Fruit fly (Drosophila melanogaster): Measurements from ENCODE around the gene Tsp26A.

Gene Tsp26A

DNA sequence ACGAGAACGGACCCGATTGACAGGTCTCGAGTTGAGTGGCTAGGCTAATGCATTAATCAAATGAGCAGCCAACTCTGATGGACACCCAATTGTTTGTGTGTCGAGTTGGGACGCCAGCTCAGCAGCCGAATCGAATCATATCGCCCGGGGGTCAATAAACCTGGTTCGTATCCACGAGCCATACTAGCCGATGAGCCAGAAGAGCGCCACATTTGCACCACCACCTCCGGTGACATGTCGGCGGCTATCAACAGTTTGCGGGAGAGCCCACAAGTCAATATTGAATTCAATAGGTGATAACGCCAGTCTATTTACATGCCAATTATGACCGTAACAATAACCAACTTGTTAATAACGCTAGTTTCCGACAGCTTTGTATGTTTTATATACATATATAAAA is 25.9 kb upstream of the Tsp26A start (continued):
- TF ChIP-seq CG10979 (tag; optimal IDR thresholded peaks at IDR 0.05) (no peak), inv (GFP tag; IDR thresholded peaks at IDR 0.05; ENCODE audit: partially characterized antibody) (no peak), Six4 (GFP tag; optimal IDR thresholded peaks at IDR 0.05) (no peak), Hr3 (GFP tag; optimal IDR thresholded peaks at IDR 0.05) (no peak), vnd (GFP tag; IDR thresholded peaks at IDR 0.05; ENCODE audit: partially characterized antibody) (no peak), Hr39 (optimal IDR thresholded peaks at IDR 0.05) (no peak), CG12155 (GFP tag; optimal IDR thresholded peaks at IDR 0.05) (no peak), YL-1 (GFP tag; optimal IDR thresholded peaks at IDR 0.05) (peak; percentile 36), CG2199 (GFP tag; IDR thresholded peaks at IDR 0.05) (0 out of 3 replicates have a peak, but pooled peaks have one; percentile 52), nau (GFP tag; optimal IDR thresholded peaks at IDR 0.05) (peak; percentile 73), Stat92E (GFP tag; optimal IDR thresholded peaks at IDR 0.05) (no peak), hbn (GFP tag; IDR thresholded peaks at IDR 0.05; ENCODE audit: partially characterized antibody) (no peak), CG8765 (GFP tag; IDR thresholded peaks at IDR 0.05) (no peak), CG11247 (GFP tag; IDR thresholded peaks at IDR 0.05) (no peak), crp (GFP tag; optimal IDR thresholded peaks at IDR 0.05) (no peak), ro (GFP tag; IDR thresholded peaks at IDR 0.05) (no peak), CG8924 (tag; optimal IDR thresholded peaks at IDR 0.05) (peak; percentile 59), twi (tag; optimal IDR thresholded peaks at IDR 0.05) (no peak), Atf-2 (GFP tag; optimal IDR thresholded peaks at IDR 0.05) (no peak), caup (GFP tag; optimal IDR thresholded peaks at IDR 0.05; ENCODE audit: severe bottlenecking) (peak; percentile 84), Atf6 (GFP tag; IDR thresholded peaks at IDR 0.05) (peak; percentile 61; the same call in 1 of the 2 replicates), lola (GFP tag; optimal IDR thresholded peaks at IDR 0.05) (peak in 1 of 3 experiments; percentile 19), Sox102F (GFP tag; optimal IDR thresholded peaks at IDR 0.05) (peak; percentile 40), zfh1 (GFP tag; IDR thresholded peaks at IDR 0.05) (no peak), CG10366 (GFP tag; IDR thresholded peaks at IDR 0.05) (no peak), sens-2 (GFP tag; IDR thresholded peaks at IDR 0.05) (no peak), CG13123 (GFP tag; optimal IDR thresholded peaks at IDR 0.05) (peak; percentile 58), CG16815 (GFP tag; optimal IDR thresholded peaks at IDR 0.05) (no peak), Dfd (GFP tag; optimal IDR thresholded peaks at IDR 0.05) (no peak), Hand (GFP tag; optimal IDR thresholded peaks at IDR 0.05) (peak; percentile 34), CG2712 (tag; optimal IDR thresholded peaks at IDR 0.05) (peak; percentile 6), CG4282 (GFP tag; optimal IDR thresholded peaks at IDR 0.05) (no peak), pfk (GFP tag; optimal IDR thresholded peaks at IDR 0.05) (peak; percentile 59), mam (GFP tag; optimal IDR thresholded peaks at IDR 0.05) (no peak), CG34376 (GFP tag; optimal IDR thresholded peaks at IDR 0.05) (peak; percentile 45), wdn (GFP tag; IDR thresholded peaks at IDR 0.05) (peak; percentile 49; the same call in 1 of the 2 replicates), sc (optimal IDR thresholded peaks at IDR 0.05) (no peak), sc (GFP tag; optimal IDR thresholded peaks at IDR 0.05) (peak; percentile 55), Ets65A (GFP tag) (no peak), CG3163 (GFP tag; optimal IDR thresholded peaks at IDR 0.05) (peak; percentile 4), Bteb2 (GFP tag; optimal IDR thresholded peaks at IDR 0.05) (no peak), NFAT (GFP tag; IDR thresholded peaks at IDR 0.05) (peak; percentile 46; the same call in 1 of the 2 replicates), Gsc (GFP tag; IDR thresholded peaks at IDR 0.05) (no peak), luna (GFP tag; optimal IDR thresholded peaks at IDR 0.05) (no peak), HHEX (GFP tag; optimal IDR thresholded peaks at IDR 0.05) (peak; percentile 71), Nf-YC (tag; optimal IDR thresholded peaks at IDR 0.05) (peak; percentile 13), CG4328 (GFP tag; optimal IDR thresholded peaks at IDR 0.05) (peak; percentile 78), Ssrp (tag; optimal IDR thresholded peaks at IDR 0.05) (no peak), NC2α (GFP tag; optimal IDR thresholded peaks at IDR 0.05) (no peak), CG34224 (GFP tag; IDR thresholded peaks at IDR 0.05; ENCODE audit: partially characterized antibody) (no peak), sisA (GFP tag; IDR thresholded peaks at IDR 0.05) (no peak)
